Worm (Caenorhabditis elegans) whole organism, L4 larva: ENCODE results near the gene ZC262.13.

Experiments
- F26F4.8 ChIP-seq: fragments of 200-800 bp; sonication (Bioruptor generic); conservative IDR thresholded peaks from 2 replicates; pipeline ENCODE4 v1.3.6; 2022; ENCODE audit warnings: missing genetic modification characterization, missing compliant biosample characterization
- F37D6.2 ChIP-seq: sonication (generic microtip); optimal IDR thresholded peaks from 2 replicates; lab custom pipeline; 2016; ENCODE audit warnings: mild to moderate bottlenecking, missing genetic modification characterization, missing compliant biosample characterization
- R02D3.7 ChIP-seq: fragments of 150-350 bp; sonication (generic microtip); optimal IDR thresholded peaks from 3 replicates; lab custom pipeline; 2014; ENCODE audit warnings: missing biosample characterization, missing genetic modification characterization
- T20F7.1 ChIP-seq: fragments of 200-800 bp; sonication (Bioruptor generic); optimal IDR thresholded peaks from 2 replicates; lab custom pipeline; 2018; ENCODE audit warnings: mild to moderate bottlenecking, missing genetic modification characterization, missing compliant biosample characterization
- T26A8.4 ChIP-seq: fragments of 200-800 bp; sonication (Bioruptor generic); IDR thresholded peaks from 2 replicates; pipeline ENCODE4 v1.3.6; 2022; ENCODE audit warnings: missing genetic modification characterization, missing compliant biosample characterization
- Y5F2A.4 ChIP-seq: fragments of 200-800 bp; sonication (Bioruptor generic); optimal IDR thresholded peaks from 2 replicates; lab custom pipeline; 2018; ENCODE audit warnings: mild to moderate bottlenecking, missing genetic modification characterization, missing compliant biosample characterization
- ZK546.5 ChIP-seq, 2 experiments: sonication (generic microtip); optimal IDR thresholded peaks; 2 replicates each; lab custom pipeline; 2017; ENCODE audit warnings: missing biosample characterization in 2 of 2, missing genetic modification characterization in 2 of 2
- aha-1 ChIP-seq: fragments of 150-350 bp; peaks from one replicate; lab custom pipeline; 2014; ENCODE audit warnings: missing biosample characterization, missing genetic modification characterization
- ceh-28 ChIP-seq: fragments of 150-350 bp; optimal IDR thresholded peaks from 2 replicates; lab custom pipeline; 2014; ENCODE audit warnings: missing biosample characterization, missing genetic modification reagents, missing genetic modification characterization
- ceh-32 ChIP-seq: sonication (generic microtip); optimal IDR thresholded peaks from 2 replicates; lab custom pipeline; 2016; ENCODE audit warnings: mild to moderate bottlenecking, missing genetic modification characterization, missing compliant biosample characterization; ENCODE audit not compliant: poor library complexity
- ceh-44 ChIP-seq: fragments of 200-800 bp; sonication (Bioruptor generic); IDR thresholded peaks from 2 replicates; pipeline ENCODE4 v1.3.6; 2022; ENCODE audit warnings: missing genetic modification reagents, missing genetic modification characterization, missing compliant biosample characterization
- ceh-82 ChIP-seq: sonication (generic microtip); optimal IDR thresholded peaks from 2 replicates; lab custom pipeline; 2017; ENCODE audit warnings: missing biosample characterization, missing genetic modification characterization
- daf-16 ChIP-seq, 3 experiments: sonication (generic microtip); optimal IDR thresholded peaks; 2 replicates each; lab custom pipeline; 2016 to 2017; ENCODE audit warnings: missing genetic modification characterization in 3 of 3, missing genetic modification reagents in 3 of 3, mild to moderate bottlenecking in 2 of 3, missing compliant biosample characterization in 2 of 3, missing biosample characterization in 1 of 3, moderate library complexity in 1 of 3
- dmd-6 ChIP-seq: fragments of 200-800 bp; sonication (Bioruptor generic); IDR thresholded peaks from 2 replicates; pipeline ENCODE4 v1.3.6; 2022; ENCODE audit warnings: missing genetic modification reagents, missing genetic modification characterization, missing compliant biosample characterization
- dmd-9 ChIP-seq: fragments of 200-800 bp; sonication (Bioruptor generic); IDR thresholded peaks from 2 replicates; pipeline ENCODE4 v1.3.6; 2022; ENCODE audit warnings: missing genetic modification reagents, missing genetic modification characterization, missing compliant biosample characterization
- dpl-1 ChIP-seq: fragments of 150-350 bp; optimal IDR thresholded peaks from 2 replicates; lab custom pipeline; 2014; ENCODE audit warnings: missing biosample characterization, missing genetic modification reagents, missing genetic modification characterization
- dve-1 ChIP-seq: sonication (generic microtip); optimal IDR thresholded peaks from 2 replicates; lab custom pipeline; 2017; ENCODE audit warnings: antibody characterized with exemption, mild to moderate bottlenecking, missing genetic modification characterization, missing compliant biosample characterization; ENCODE audit not compliant: insufficient read depth
- fos-1 ChIP-seq: fragments of 150-350 bp; optimal IDR thresholded peaks from 2 replicates; lab custom pipeline; 2014; ENCODE audit warnings: missing biosample characterization, missing genetic modification characterization
- hlh-11 ChIP-seq: fragments of 200-800 bp; sonication (Bioruptor generic); optimal IDR thresholded peaks from 2 replicates; lab custom pipeline; 2018; ENCODE audit warnings: mild to moderate bottlenecking, missing genetic modification characterization, missing compliant biosample characterization
- hlh-30 ChIP-seq: sonication (generic microtip); optimal IDR thresholded peaks from 2 replicates; lab custom pipeline; 2017; ENCODE audit warnings: antibody characterized with exemption, mild to moderate bottlenecking, missing genetic modification characterization, missing compliant biosample characterization; ENCODE audit not compliant: insufficient read depth
- hmg-1.1 ChIP-seq: fragments of 200-800 bp; sonication (Bioruptor generic); IDR thresholded peaks from 2 replicates; pipeline ENCODE4 v1.3.6; 2022; ENCODE audit warnings: missing genetic modification reagents, missing genetic modification characterization, missing compliant biosample characterization
- lim-7 ChIP-seq: fragments of 200-800 bp; sonication (Bioruptor generic); IDR thresholded peaks from 2 replicates; pipeline ENCODE4 v1.3.6; 2022; ENCODE audit warnings: missing genetic modification characterization, missing compliant biosample characterization
- lin-38 ChIP-seq: fragments of 200-800 bp; sonication (Bioruptor generic); IDR thresholded peaks from 2 replicates; pipeline ENCODE4 v1.3.6; 2022; ENCODE audit warnings: missing genetic modification reagents, missing genetic modification characterization, missing compliant biosample characterization
- mep-1 ChIP-seq: fragments of 150-350 bp; sonication (generic microtip); optimal IDR thresholded peaks from 3 replicates; lab custom pipeline; 2014; ENCODE audit warnings: missing biosample characterization, missing genetic modification characterization
- mes-2 ChIP-seq: sonication (generic microtip); optimal IDR thresholded peaks from 2 replicates; lab custom pipeline; 2016; ENCODE audit warnings: missing genotype, mild to moderate bottlenecking, missing genetic modification characterization, missing compliant biosample characterization; ENCODE audit not compliant: poor library complexity, severe bottlenecking
- mxl-3 ChIP-seq: fragments of 200-800 bp; sonication (Bioruptor generic); optimal IDR thresholded peaks from 2 replicates; lab custom pipeline; 2018; ENCODE audit warnings: mild to moderate bottlenecking, missing genetic modification characterization, missing compliant biosample characterization
- nhr-102 ChIP-seq: sonication (generic microtip); optimal IDR thresholded peaks from 2 replicates; lab custom pipeline; 2016; ENCODE audit warnings: mild to moderate bottlenecking, missing genetic modification characterization, moderate library complexity, missing compliant biosample characterization
- nhr-237 ChIP-seq: sonication (generic microtip); optimal IDR thresholded peaks from 2 replicates; lab custom pipeline; 2017; ENCODE audit warnings: missing biosample characterization, missing genetic modification characterization
- nhr-28 ChIP-seq: fragments of 150-350 bp; optimal IDR thresholded peaks from 2 replicates; lab custom pipeline; 2014; ENCODE audit warnings: missing biosample characterization, missing genetic modification characterization
- pqm-1 ChIP-seq: sonication (generic microtip); optimal IDR thresholded peaks from 2 replicates; lab custom pipeline; 2017; ENCODE audit warnings: missing biosample characterization, missing genetic modification characterization
- set-16 ChIP-seq: fragments of 200-800 bp; sonication (Bioruptor generic); IDR thresholded peaks from 2 replicates; pipeline ENCODE4 v1.3.6; 2022; ENCODE audit warnings: missing genetic modification reagents, missing genetic modification characterization, missing compliant biosample characterization
- snpc-1.2 ChIP-seq: fragments of 200-800 bp; sonication (Bioruptor generic); IDR thresholded peaks from 2 replicates; pipeline ENCODE4 v1.3.6; 2022; ENCODE audit warnings: missing genetic modification reagents, missing genetic modification characterization, missing compliant biosample characterization
- spr-3 ChIP-seq: fragments of 200-800 bp; sonication (Bioruptor generic); optimal IDR thresholded peaks from 2 replicates; lab custom pipeline; 2018; ENCODE audit warnings: mild to moderate bottlenecking, missing genetic modification characterization, missing compliant biosample characterization
- tag-97 ChIP-seq: fragments of 200-800 bp; sonication (Bioruptor generic); IDR thresholded peaks from 2 replicates; pipeline ENCODE4 v1.3.6; 2022; ENCODE audit warnings: missing genetic modification characterization, missing compliant biosample characterization
- unc-130 ChIP-seq: sonication (generic microtip); optimal IDR thresholded peaks from 2 replicates; lab custom pipeline; 2016; ENCODE audit warnings: missing genetic modification reagents, missing genetic modification characterization, missing compliant biosample characterization

ZC262.13 gene

ce11 chrIII:8289181-8289580 is 36.8 kb upstream of the ZC262.13 start:
- TF ChIP-seq unc-130 (GFP tag; lab: Kevin White, UChicago) (no peak), ceh-82 (no peak), tag-97 (GFP tag; lab: Robert Waterston, UW) (no peak), snpc-1.2 (GFP tag; lab: Robert Waterston, UW) (no peak)

DNA sequence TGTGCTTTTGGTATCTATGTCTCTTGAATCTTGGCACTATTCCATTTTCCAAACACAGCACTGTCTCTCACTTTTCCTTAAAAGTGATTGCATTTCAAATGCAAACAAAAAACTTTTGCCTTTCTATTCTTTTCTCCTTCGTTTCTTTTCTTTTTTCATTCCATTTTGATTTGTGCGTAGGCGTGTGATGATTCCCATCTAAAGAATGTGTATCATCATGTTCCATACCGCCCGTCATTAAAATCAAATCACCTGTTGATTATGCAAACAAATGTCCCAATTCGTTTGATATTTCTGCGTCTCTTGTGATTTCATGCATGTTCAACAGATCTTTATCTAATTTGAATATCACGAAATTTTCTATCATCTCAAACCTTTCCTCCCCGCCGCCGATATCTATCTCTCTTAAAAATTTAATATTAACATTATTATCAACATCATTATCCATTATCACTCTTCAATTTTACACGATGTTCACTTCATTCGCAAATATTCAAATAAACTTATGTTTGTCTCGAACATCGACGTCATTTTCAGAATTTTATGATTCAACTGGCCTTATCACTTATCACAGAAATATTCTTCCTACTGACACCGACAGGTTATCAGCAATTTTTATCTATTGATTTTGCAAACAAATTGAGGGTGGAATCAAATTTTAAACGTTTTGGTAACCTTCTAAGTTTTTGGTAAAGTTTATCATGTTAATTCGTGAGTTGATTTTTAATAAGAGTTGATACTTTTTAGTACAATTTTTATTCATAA is 34.6 kb upstream of the ZC262.13 start:
- TF ChIP-seq nhr-102 (tag; lab: Kevin White, UChicago) (no peak), hlh-30 (tag; lab: Kevin White, UChicago) (peak; percentile 2), ZK546.5 (tag; optimal IDR thresholded peaks at IDR 0.05; lab: Kevin White, UChicago) (no peak), lin-38 (GFP tag; lab: Robert Waterston, UW) (no peak), daf-16 (GFP tag; optimal IDR thresholded peaks at IDR 0.05; lab: Kevin White, UChicago) (no peak), daf-16 (tag; optimal IDR thresholded peaks at IDR 0.05; lab: Kevin White, UChicago) (peak; percentile 55), ceh-44 (GFP tag; lab: Robert Waterston, UW) (no peak), dve-1 (peak; percentile 74), fos-1 (tag; lab: Kevin White, UChicago) (no peak), T20F7.1 (GFP tag; lab: Kevin White, UChicago) (peak; percentile 41), pqm-1 (tag; lab: Kevin White, UChicago) (peak; percentile 99), ceh-28 (tag; lab: Kevin White, UChicago) (no peak), ceh-32 (tag; lab: Kevin White, UChicago) (no peak), nhr-237 (no peak), F26F4.8 (GFP tag; lab: Robert Waterston, UW) (no peak), mes-2 (no peak), R02D3.7 (no peak), nhr-28 (tag; lab: Kevin White, UChicago) (peak; percentile 74), dmd-6 (peak; percentile 78), hlh-11 (tag; lab: Kevin White, UChicago) (peak; percentile 66)
- TF ChIP-seq, all 104 proteins: peak for 8

DNA sequence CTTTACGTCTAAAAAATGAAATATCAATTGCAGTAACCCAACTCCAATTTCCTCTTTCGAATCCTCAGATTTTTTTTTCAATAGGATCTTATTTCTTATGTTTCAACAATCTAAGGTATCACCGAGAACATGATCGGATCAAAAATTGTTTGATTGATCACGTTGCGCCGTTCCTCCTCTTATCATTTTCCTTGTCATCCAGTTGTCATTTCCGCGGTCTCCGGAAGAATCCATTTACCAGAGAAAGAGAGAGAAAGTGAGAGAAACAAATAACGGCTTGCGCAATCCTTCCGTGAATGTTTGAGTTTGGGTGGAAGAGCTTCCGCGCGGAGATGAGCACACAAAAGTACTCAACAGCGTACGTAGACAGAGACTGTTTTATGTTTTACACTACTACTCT is 32.8 kb upstream of the ZC262.13 start:
- TF ChIP-seq mep-1 (tag; lab: Kevin White, UChicago), result no peak
- no peak for TF ChIP-seq set-16 (GFP tag; lab: Robert Waterston, UW)
- no peak for TF ChIP-seq dmd-9 (GFP tag; lab: Robert Waterston, UW)
- no peak for TF ChIP-seq hmg-1.1
- no peak for TF ChIP-seq lim-7 (GFP tag; lab: Robert Waterston, UW)
- no peak for TF ChIP-seq dpl-1 (GFP tag; lab: Kevin White, UChicago)
- TF ChIP-seq nhr-28 (tag; lab: Kevin White, UChicago), result peak; percentile 3
- no peak for TF ChIP-seq F37D6.2
- TF ChIP-seq dve-1, result peak; percentile 7
- TF ChIP-seq mxl-3, result peak; percentile 31
- no peak for TF ChIP-seq spr-3 (GFP tag; lab: Kevin White, UChicago)
- TF ChIP-seq Y5F2A.4 (GFP tag; lab: Kevin White, UChicago), result no peak
- TF ChIP-seq aha-1 (tag; lab: Kevin White, UChicago), result peak; percentile 30
- TF ChIP-seq hlh-11 (tag; lab: Kevin White, UChicago), result peak; percentile 32
- TF ChIP-seq T26A8.4 (GFP tag; lab: Robert Waterston, UW), result no peak
- no peak for TF ChIP-seq tag-97 (GFP tag; lab: Robert Waterston, UW)
- no peak for TF ChIP-seq R02D3.7
- TF ChIP-seq dmd-6, result peak; percentile 93
- TF ChIP-seq mes-2, result peak; percentile 1
